Fruit fly (Drosophila melanogaster) whole organism, wandering third instar larva: ENCODE results near the gene pigeon.
A peak's percentile ranks its signal among the peaks of the same experiment; 100 is the strongest.

ENCODE experiments used
- Abd-B ChIP-seq: fragments of >200 bp; optimal IDR thresholded peaks from 2 replicates; lab custom pipeline; 2017; ENCODE audit warnings: missing biosample characterization, missing genetic modification characterization
- CG32264 ChIP-seq: fragments of 200-800 bp; sonication (Bioruptor generic); optimal IDR thresholded peaks from 2 replicates; lab custom pipeline; 2016; ENCODE audit warnings: missing biosample characterization, missing genetic modification characterization
- CG9705 ChIP-seq: fragments of 200-800 bp; sonication (Bioruptor generic); optimal IDR thresholded peaks from 2 replicates; lab custom pipeline; 2018; ENCODE audit warnings: missing biosample characterization, mild to moderate bottlenecking, missing genetic modification characterization
- CrebA ChIP-seq: fragments of 200-800 bp; sonication (Bioruptor generic); optimal IDR thresholded peaks from 2 replicates; lab custom pipeline; 2016; ENCODE audit warnings: missing biosample characterization, mild to moderate bottlenecking, missing genetic modification characterization, borderline replicate concordance
- Dfd ChIP-seq: fragments of >200 bp; optimal IDR thresholded peaks from 2 replicates; lab custom pipeline; 2017; ENCODE audit warnings: missing biosample characterization, missing genetic modification characterization
- Dif ChIP-seq: fragments of 200-275, 200-300 bp; sonication (Bioruptor generic); optimal IDR thresholded peaks from 2 replicates; lab custom pipeline; 2018; ENCODE audit warnings: missing biosample characterization, missing genetic modification characterization; ENCODE audit not compliant: partially characterized antibody
- GATAd ChIP-seq: sonication (Bioruptor generic); optimal IDR thresholded peaks from 2 replicates; lab custom pipeline; 2016; ENCODE audit warnings: missing biosample characterization, missing genetic modification characterization
- HLH106 ChIP-seq: fragments of 200-800 bp; optimal IDR thresholded peaks from 3 replicates; lab custom pipeline; 2019; ENCODE audit warnings: missing biosample characterization, mild to moderate bottlenecking, missing genetic modification characterization, moderate library complexity
- Hnf4 ChIP-seq: fragments of 200-800 bp; sonication (Bioruptor generic); optimal IDR thresholded peaks from 2 replicates; lab custom pipeline; 2016; ENCODE audit warnings: missing biosample characterization, mild to moderate bottlenecking, missing genetic modification characterization
- Hr78 ChIP-seq: fragments of >200 bp; optimal IDR thresholded peaks from 2 replicates; lab custom pipeline; 2017; ENCODE audit warnings: missing biosample characterization, missing genetic modification characterization
- Hr83 ChIP-seq: fragments of 200-300 bp; sonication (Bioruptor generic); optimal IDR thresholded peaks from 2 replicates; lab custom pipeline; 2016; ENCODE audit warnings: missing biosample characterization, mild to moderate bottlenecking, missing genetic modification characterization, moderate library complexity; ENCODE audit not compliant: poor library complexity, severe bottlenecking
- Jra ChIP-seq: sonication (Bioruptor generic); optimal IDR thresholded peaks from 2 replicates; lab custom pipeline; 2016; ENCODE audit warnings: missing biosample characterization, missing genetic modification characterization
- Mio ChIP-seq: sonication (Bioruptor generic); optimal IDR thresholded peaks from 2 replicates; lab custom pipeline; 2016; ENCODE audit warnings: missing biosample characterization, missing genetic modification characterization
- Myc ChIP-seq: fragments of >200 bp; optimal IDR thresholded peaks from 2 replicates; lab custom pipeline; 2017
- N ChIP-seq: fragments of >200 bp; optimal IDR thresholded peaks from 2 replicates; lab custom pipeline; 2018; ENCODE audit warnings: missing biosample characterization, missing external identifiers, missing genetic modification characterization
- OdsH ChIP-seq: fragments of 200-800 bp; sonication (Bioruptor generic); optimal IDR thresholded peaks from 2 replicates; lab custom pipeline; 2016; ENCODE audit warnings: missing biosample characterization, mild to moderate bottlenecking, missing genetic modification characterization
- Rel ChIP-seq, 2 experiments: fragments of 200-800 bp; sonication (Bioruptor generic) in 1 of 2; optimal IDR thresholded peaks; 2 replicates in 1 of 2; 3 replicates in 1 of 2; lab custom pipeline; 2016 to 2019; ENCODE audit warnings: mild to moderate bottlenecking in 2 of 2, missing biosample characterization in 2 of 2, missing genetic modification characterization in 2 of 2, moderate library complexity in 1 of 2
- Sp1 ChIP-seq: fragments of 200-800 bp; sonication (Bioruptor generic); optimal IDR thresholded peaks from 3 replicates; lab custom pipeline; 2019; ENCODE audit warnings: missing biosample characterization, mild to moderate bottlenecking, missing genetic modification characterization, moderate library complexity
- Vsx2 ChIP-seq: fragments of 200-300, 225-300 bp; sonication (Bioruptor generic); optimal IDR thresholded peaks from 2 replicates; lab custom pipeline; 2018; ENCODE audit warnings: missing biosample characterization, missing genetic modification characterization; ENCODE audit not compliant: partially characterized antibody
- br ChIP-seq: fragments of 200-800 bp; sonication (Bioruptor generic); optimal IDR thresholded peaks from 2 replicates; lab custom pipeline; 2016; ENCODE audit warnings: missing biosample characterization, missing genetic modification characterization
- brk ChIP-seq: fragments of 200-800 bp; sonication (Bioruptor generic); optimal IDR thresholded peaks from 2 replicates; lab custom pipeline; 2016; ENCODE audit warnings: missing biosample characterization, mild to moderate bottlenecking, missing genetic modification characterization
- dl ChIP-seq, 2 experiments: fragments of 175-275, 200-275 bp in 1 of 2; fragments of 200-275 bp in 1 of 2; sonication (Bioruptor generic); optimal IDR thresholded peaks; lab custom pipeline; 2018; ENCODE audit warnings: mild to moderate bottlenecking in 2 of 2, missing biosample characterization in 2 of 2, missing genetic modification characterization in 2 of 2, moderate library complexity in 2 of 2; ENCODE audit not compliant: partially characterized antibody in 2 of 2, insufficient read depth in 1 of 2
- dmrt93B ChIP-seq: fragments of 200-800 bp; sonication (Bioruptor generic); optimal IDR thresholded peaks from 2 replicates; lab custom pipeline; 2018; ENCODE audit warnings: missing biosample characterization, mild to moderate bottlenecking, missing genetic modification characterization
- dsf ChIP-seq: sonication (Bioruptor generic); optimal IDR thresholded peaks from 2 replicates; lab custom pipeline; 2016; ENCODE audit warnings: missing biosample characterization, missing genetic modification characterization, borderline replicate concordance
- ey ChIP-seq: fragments of 200-800 bp; sonication (Bioruptor generic); optimal IDR thresholded peaks from 2 replicates; lab custom pipeline; 2016; ENCODE audit warnings: missing biosample characterization, missing genetic modification characterization
- foxo ChIP-seq, 2 experiments: fragments of 200-800 bp; sonication (Bioruptor generic); optimal IDR thresholded peaks; 2 replicates in 1 of 2; 3 replicates in 1 of 2; lab custom pipeline; 2016 to 2017; ENCODE audit warnings: missing biosample characterization in 2 of 2, missing genetic modification characterization in 2 of 2
- fru ChIP-seq: fragments of 200-800 bp; sonication (Bioruptor generic); optimal IDR thresholded peaks from 3 replicates; lab custom pipeline; 2016; ENCODE audit warnings: missing biosample characterization, mild to moderate bottlenecking, missing genetic modification characterization
- h ChIP-seq: fragments of 200-800 bp; sonication (Bioruptor generic); optimal IDR thresholded peaks from 3 replicates; lab custom pipeline; 2016; ENCODE audit warnings: missing biosample characterization, mild to moderate bottlenecking, missing genetic modification characterization
- jim ChIP-seq: fragments of 175-275, 200-325 bp; sonication (Bioruptor generic); optimal IDR thresholded peaks from 2 replicates; lab custom pipeline; 2016; ENCODE audit warnings: missing biosample characterization, mild to moderate bottlenecking, missing genetic modification characterization
- lola ChIP-seq: fragments of >200 bp; optimal IDR thresholded peaks from 2 replicates; lab custom pipeline; 2017; ENCODE audit warnings: missing biosample characterization, missing genetic modification characterization
- pan ChIP-seq: fragments of >200 bp; optimal IDR thresholded peaks from 2 replicates; lab custom pipeline; 2017
- psq ChIP-seq: fragments of 200-800 bp; sonication (Bioruptor generic); optimal IDR thresholded peaks from 3 replicates; lab custom pipeline; 2017; ENCODE audit warnings: missing biosample characterization, mild to moderate bottlenecking, missing genetic modification characterization, moderate library complexity
- rgr ChIP-seq: fragments of 200-800 bp; sonication (Bioruptor generic); optimal IDR thresholded peaks from 3 replicates; lab custom pipeline; 2016; ENCODE audit warnings: missing biosample characterization, mild to moderate bottlenecking, missing genetic modification characterization
- sage ChIP-seq: fragments of 200-800 bp; sonication (Bioruptor generic); optimal IDR thresholded peaks from 2 replicates; lab custom pipeline; 2016; ENCODE audit warnings: missing biosample characterization, mild to moderate bottlenecking, missing genetic modification characterization
- sv ChIP-seq: fragments of 200-800 bp; sonication (Bioruptor generic); optimal IDR thresholded peaks from 3 replicates; lab custom pipeline; 2016; ENCODE audit warnings: missing biosample characterization, missing genetic modification characterization
- tai ChIP-seq: sonication (Bioruptor generic); optimal IDR thresholded peaks from 2 replicates; lab custom pipeline; 2016; ENCODE audit warnings: missing biosample characterization, missing genetic modification characterization
- usp ChIP-seq: fragments of >200 bp; optimal IDR thresholded peaks from 2 replicates; lab custom pipeline; 2017; ENCODE audit warnings: missing biosample characterization, missing genetic modification characterization
- woc ChIP-seq: sonication (Bioruptor generic); optimal IDR thresholded peaks from 2 replicates; lab custom pipeline; 2016; ENCODE audit warnings: missing biosample characterization, mild to moderate bottlenecking, missing genetic modification characterization

The pigeon gene

DNA sequence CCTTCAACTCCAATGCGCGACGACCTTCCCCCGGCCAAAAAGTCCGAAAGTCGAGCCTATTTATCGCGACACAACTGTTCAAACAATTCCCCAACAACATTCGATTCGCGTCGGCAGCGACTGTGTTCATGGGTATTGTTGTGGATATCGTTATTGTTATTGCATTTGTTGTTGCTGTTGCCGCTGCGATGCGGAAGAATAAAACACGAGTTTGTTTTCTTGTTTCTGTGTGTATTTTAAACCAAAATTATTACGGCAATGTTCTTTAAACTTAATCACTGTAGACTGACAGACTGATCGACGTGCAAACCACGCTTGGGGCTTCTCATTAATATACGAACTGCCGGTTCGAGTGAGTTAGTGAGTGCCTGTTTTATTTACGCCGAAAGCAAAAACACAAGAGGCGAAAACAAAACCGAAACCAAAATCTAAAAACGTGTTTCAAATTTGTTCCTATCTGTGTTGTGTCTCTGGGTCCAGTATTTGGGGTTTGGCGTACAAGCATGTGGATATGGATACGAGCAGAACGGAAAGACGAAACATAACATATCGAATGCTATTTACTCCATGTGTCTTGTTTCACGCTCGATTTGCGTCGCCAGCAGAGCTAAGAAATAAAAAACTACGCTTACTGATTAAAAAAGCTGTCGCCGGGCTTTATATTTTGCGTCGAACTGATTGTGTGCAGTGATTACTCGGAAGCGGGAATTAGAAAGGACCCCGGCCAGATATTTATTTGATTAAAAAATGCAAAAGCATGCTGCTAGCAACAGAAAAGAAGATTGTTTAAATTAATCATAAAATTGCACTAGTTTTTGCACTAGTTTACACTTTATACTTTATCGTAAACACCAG, 26.1 kb upstream of the pigeon start:
- TF ChIP-seq Myc (lab: Kevin White, UChicago) = no peak
- TF ChIP-seq psq (GFP tag; lab: Kevin White, UChicago) = no peak
- TF ChIP-seq br = no peak
- peak in 1 of 2 experiments; percentile 24 for TF ChIP-seq foxo (GFP tag; optimal IDR thresholded peaks at IDR 0.05; lab: Kevin White, UChicago)
- TF ChIP-seq CG32264 (GFP tag; lab: Kevin White, UChicago) = no peak
- no peak for TF ChIP-seq Hr83
- peak; percentile 15 for TF ChIP-seq ey
- TF ChIP-seq fru (GFP tag; lab: Kevin White, UChicago) = peak; percentile 11
- peak; percentile 87 for TF ChIP-seq Dfd (GFP tag; lab: Kevin White, UChicago)

DNA sequence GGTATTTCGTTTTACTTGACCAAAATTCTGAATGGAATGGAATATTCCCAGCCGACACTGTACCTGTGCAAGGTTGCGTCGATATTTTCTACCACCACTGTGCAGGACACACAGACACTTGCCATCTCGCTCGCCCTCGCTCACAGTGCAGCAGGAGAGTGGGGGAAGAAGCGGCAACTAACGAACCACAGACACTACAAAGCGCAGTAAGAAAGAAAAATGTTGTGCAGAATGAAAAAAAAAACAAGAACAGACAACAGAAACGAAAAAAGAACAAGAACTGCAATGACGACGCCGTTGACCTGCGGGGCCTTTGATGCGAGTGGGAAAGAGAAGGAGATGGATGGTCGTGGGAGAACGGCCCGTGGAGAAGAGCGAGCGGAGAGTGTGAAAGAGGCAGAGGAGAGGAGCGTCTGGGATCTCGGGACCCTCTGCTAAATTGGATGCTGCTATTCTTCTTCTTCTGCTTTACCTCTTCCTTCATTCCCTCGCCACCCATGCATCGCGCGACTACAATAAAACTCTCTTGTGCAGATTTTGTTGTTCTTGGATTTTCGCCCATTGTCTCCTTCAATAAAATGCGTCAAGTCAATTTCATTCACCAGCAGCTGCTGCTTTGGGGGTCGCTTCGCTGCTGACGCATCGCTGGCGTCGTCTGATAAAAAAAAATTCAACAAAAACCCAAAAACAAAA, 24.4 kb upstream of the pigeon start:
- TF ChIP-seq Myc (lab: Kevin White, UChicago) = no peak
- no peak for TF ChIP-seq Dfd (GFP tag; lab: Kevin White, UChicago)
- TF ChIP-seq jim (GFP tag; lab: Kevin White, UChicago) = peak; percentile 94
- TF ChIP-seq Jra = peak; percentile 43
- TF ChIP-seq dl (GFP tag; optimal IDR thresholded peaks at IDR 0.05; lab: Kevin White, UChicago; ENCODE audit: insufficient read depth in 1 of 2, partially characterized antibody in 2 of 2) = peak; percentile 33 to 47
- TF ChIP-seq Dif (GFP tag; lab: Kevin White, UChicago) = peak; percentile 55
- no peak for TF ChIP-seq Abd-B (GFP tag; lab: Kevin White, UChicago)
- no peak for TF ChIP-seq GATAd (GFP tag; lab: Kevin White, UChicago)
- peak; percentile 29 for TF ChIP-seq rgr
- no peak for TF ChIP-seq lola (GFP tag; lab: Kevin White, UChicago)
- TF ChIP-seq fru (GFP tag; lab: Kevin White, UChicago) = peak; percentile 82
- TF ChIP-seq woc (GFP tag; lab: Kevin White, UChicago) = peak; percentile 35
- no peak for TF ChIP-seq dsf (GFP tag; lab: Kevin White, UChicago)
- TF ChIP-seq Hr78 (GFP tag; lab: Kevin White, UChicago) = no peak
- TF ChIP-seq usp (GFP tag; lab: Kevin White, UChicago) = no peak
- no peak for TF ChIP-seq foxo (GFP tag; optimal IDR thresholded peaks at IDR 0.05; lab: Kevin White, UChicago)
- TF ChIP-seq sv (GFP tag; lab: Kevin White, UChicago) = no peak
- TF ChIP-seq ey = no peak
- TF ChIP-seq Sp1 (GFP tag; lab: Kevin White, UChicago) = peak; percentile 73
- TF ChIP-seq tai (GFP tag; lab: Kevin White, UChicago) = no peak
- no peak for TF ChIP-seq N (GFP tag; lab: Kevin White, UChicago)
- no peak for TF ChIP-seq CG9705 (GFP tag; lab: Kevin White, UChicago)
- peak; percentile 87 for TF ChIP-seq Rel (GFP tag; optimal IDR thresholded peaks at IDR 0.05; lab: Kevin White, UChicago)
- no peak for TF ChIP-seq Rel (tag; optimal IDR thresholded peaks at IDR 0.05; lab: Kevin White, UChicago)
- TF ChIP-seq Vsx2 (GFP tag; lab: Kevin White, UChicago) = no peak
- no peak for TF ChIP-seq Mio (GFP tag; lab: Kevin White, UChicago)
- peak; percentile 14 for TF ChIP-seq Hr83
- TF ChIP-seq CG32264 (GFP tag; lab: Kevin White, UChicago) = peak; percentile 36
- TF ChIP-seq CrebA (GFP tag; lab: Kevin White, UChicago) = peak; percentile 84
- TF ChIP-seq h (GFP tag; lab: Kevin White, UChicago) = peak; percentile 13
- TF ChIP-seq OdsH (GFP tag; lab: Kevin White, UChicago) = peak; percentile 10
- no peak for TF ChIP-seq dmrt93B
- TF ChIP-seq br = peak; percentile 56
- TF ChIP-seq sage = peak; percentile 3
- TF ChIP-seq psq (GFP tag; lab: Kevin White, UChicago) = peak; percentile 99
- TF ChIP-seq HLH106 (tag; lab: Kevin White, UChicago) = peak; percentile 2
- TF ChIP-seq brk (GFP tag; lab: Kevin White, UChicago) = peak; percentile 53
- peak; percentile 29 for TF ChIP-seq Hnf4 (GFP tag; lab: Kevin White, UChicago)
- no peak for TF ChIP-seq pan
